Fruit fly (Drosophila melanogaster) whole organism, embryonic: ENCODE data around the gene Trf.

Experiments
- CG8089 ChIP-seq: fragments of 200-800 bp; sonication (Bioruptor generic); optimal IDR thresholded peaks from 3 replicates; lab custom pipeline; 2016; ENCODE audit warnings: missing biosample characterization, missing genetic modification characterization
- Hand ChIP-seq: fragments of 200-800 bp; sonication (Bioruptor generic); optimal IDR thresholded peaks from 2 replicates; lab custom pipeline; 2017; ENCODE audit warnings: mild to moderate bottlenecking, missing biosample characterization, missing genetic modification reagents, missing genetic modification characterization

- peak; percentile 2 for TF ChIP-seq Hand (GFP tag; lab: Kevin White, UChicago)
- no peak for TF ChIP-seq CG8089 (GFP tag; lab: Kevin White, UChicago)
These were observed 41.9 kb upstream of the Trf start, which contains the start of gene Cka for dm6 chr2L:8030693-8031210.
